Worm (Caenorhabditis elegans) whole organism, L1 larva: ENCODE data around the gene C28A5.1.
A peak's percentile ranks its signal among the peaks of the same experiment; 100 is the strongest.

Experiments
- C04F5.9 ChIP-seq: sonication (generic microtip); optimal IDR thresholded peaks from 2 replicates; lab custom pipeline; 2016; ENCODE audit warnings: missing genetic modification characterization, missing compliant biosample characterization
- C16A3.4 ChIP-seq: fragments of 150-350 bp; optimal IDR thresholded peaks from 2 replicates; lab custom pipeline; 2014; ENCODE audit warnings: missing biosample characterization, missing genetic modification characterization
- aha-1 ChIP-seq: fragments of 150-350 bp; optimal IDR thresholded peaks from 2 replicates; lab custom pipeline; 2014; ENCODE audit warnings: missing biosample characterization, missing genetic modification characterization
- alr-1 ChIP-seq: fragments of 200-800 bp; sonication (Bioruptor generic); optimal IDR thresholded peaks from 2 replicates; lab custom pipeline; 2018; ENCODE audit warnings: borderline replicate concordance, mild to moderate bottlenecking, missing genetic modification characterization, missing compliant biosample characterization
- blmp-1 ChIP-seq: fragments of 150-350 bp; optimal IDR thresholded peaks from 2 replicates; lab custom pipeline; 2014; ENCODE audit warnings: missing biosample characterization, missing genetic modification characterization
- ceh-8 ChIP-seq: fragments of 200-800 bp; sonication (Bioruptor generic); optimal IDR thresholded peaks from 2 replicates; lab custom pipeline; 2018; ENCODE audit warnings: mild to moderate bottlenecking, missing genetic modification characterization, moderate library complexity, missing compliant biosample characterization
- ceh-82 ChIP-seq, 3 experiments: fragments of 150-350 bp in 1 of 3; sonication (generic microtip) in 2 of 3; optimal IDR thresholded peaks; 2 replicates each; lab custom pipeline; 2014 to 2017; ENCODE audit warnings: missing biosample characterization in 3 of 3, missing genetic modification characterization in 3 of 3
- dpl-1 ChIP-seq, 3 experiments: fragments of 150-350 bp in 2 of 3; sonication (generic microtip) in 1 of 3; optimal IDR thresholded peaks; 2 replicates each; lab custom pipeline; 2014 to 2017; ENCODE audit warnings: missing biosample characterization in 3 of 3, missing genetic modification characterization in 3 of 3, missing genetic modification reagents in 3 of 3
- dsc-1 ChIP-seq: sonication (generic microtip); optimal IDR thresholded peaks from 2 replicates; lab custom pipeline; 2016; ENCODE audit warnings: mild to moderate bottlenecking, missing genetic modification characterization, missing compliant biosample characterization
- efl-3 ChIP-seq: fragments of 200-800 bp; sonication (Bioruptor generic); optimal IDR thresholded peaks from 2 replicates; lab custom pipeline; 2018; ENCODE audit warnings: mild to moderate bottlenecking, missing genetic modification characterization, missing compliant biosample characterization
- egl-13 ChIP-seq: sonication (generic microtip); optimal IDR thresholded peaks from 2 replicates; lab custom pipeline; 2016; ENCODE audit warnings: missing genotype, missing genetic modification reagents, missing genetic modification characterization, missing compliant biosample characterization
- fkh-10 ChIP-seq: sonication (generic microtip); optimal IDR thresholded peaks from 2 replicates; lab custom pipeline; 2017; ENCODE audit warnings: missing biosample characterization, missing genetic modification reagents, missing genetic modification characterization
- fkh-8 ChIP-seq: sonication (generic microtip); optimal IDR thresholded peaks from 2 replicates; lab custom pipeline; 2016; ENCODE audit warnings: mild to moderate bottlenecking, missing genetic modification characterization, missing compliant biosample characterization
- grh-1 ChIP-seq: fragments of 200-800 bp; sonication (Bioruptor generic); IDR thresholded peaks from 2 replicates; pipeline ENCODE4 v1.3.6; 2022; ENCODE audit warnings: missing genetic modification reagents, missing genetic modification characterization, missing compliant biosample characterization
- irx-1 ChIP-seq: sonication (generic microtip); optimal IDR thresholded peaks from 2 replicates; lab custom pipeline; 2016; ENCODE audit warnings: missing genetic modification characterization, missing compliant biosample characterization
- jun-1 ChIP-seq: fragments of 150-350 bp; optimal IDR thresholded peaks from 2 replicates; lab custom pipeline; 2014; ENCODE audit warnings: missing biosample characterization, missing genetic modification reagents, missing genetic modification characterization
- lin-13 ChIP-seq: fragments of 150-350 bp; optimal IDR thresholded peaks from 2 replicates; lab custom pipeline; 2014; ENCODE audit warnings: missing biosample characterization, missing genetic modification reagents, missing genetic modification characterization
- lin-14 ChIP-seq: fragments of 200-800 bp; sonication (Bioruptor generic); optimal IDR thresholded peaks from 2 replicates; lab custom pipeline; 2018; ENCODE audit warnings: mild to moderate bottlenecking, missing genetic modification characterization, moderate library complexity, missing compliant biosample characterization
- lir-3 ChIP-seq: sonication (generic microtip); optimal IDR thresholded peaks from 2 replicates; lab custom pipeline; 2016; ENCODE audit warnings: mild to moderate bottlenecking, missing genetic modification characterization, moderate library complexity, missing compliant biosample characterization; ENCODE audit not compliant: poor library complexity
- lsy-2 ChIP-seq, 2 experiments: fragments of 150-350 bp; optimal IDR thresholded peaks; 2 replicates each; lab custom pipeline; 2014; ENCODE audit warnings: missing biosample characterization in 2 of 2, missing genetic modification characterization in 2 of 2
- mab-9 ChIP-seq: fragments of 200-800 bp; sonication (Bioruptor generic); IDR thresholded peaks from 2 replicates; pipeline ENCODE4 v1.3.6; 2022; ENCODE audit warnings: missing genetic modification reagents, missing genetic modification characterization, missing compliant biosample characterization
- mef-2 ChIP-seq: fragments of 150-350 bp; optimal IDR thresholded peaks from 2 replicates; lab custom pipeline; 2014; ENCODE audit warnings: missing biosample characterization, missing genetic modification characterization
- mep-1 ChIP-seq: fragments of 150-350 bp; optimal IDR thresholded peaks from 2 replicates; lab custom pipeline; 2014; ENCODE audit warnings: missing biosample characterization, missing genetic modification characterization
- nhr-12 ChIP-seq: sonication (generic microtip); optimal IDR thresholded peaks from 2 replicates; lab custom pipeline; 2017; ENCODE audit warnings: missing biosample characterization, missing genetic modification characterization
- nhr-19 ChIP-seq: fragments of 200-800 bp; sonication (Bioruptor generic); conservative IDR thresholded peaks from 2 replicates; pipeline ENCODE4 v1.3.6; 2022; ENCODE audit warnings: missing genetic modification characterization, missing compliant biosample characterization
- nhr-20 ChIP-seq: sonication (generic microtip); optimal IDR thresholded peaks from 2 replicates; lab custom pipeline; 2016; ENCODE audit warnings: mild to moderate bottlenecking, missing genetic modification characterization, missing compliant biosample characterization
- nhr-237 ChIP-seq: fragments of 150-350 bp; optimal IDR thresholded peaks from 2 replicates; lab custom pipeline; 2014; ENCODE audit warnings: missing biosample characterization, missing genetic modification characterization
- nhr-47 ChIP-seq: sonication (generic microtip); optimal IDR thresholded peaks from 2 replicates; lab custom pipeline; 2016; ENCODE audit warnings: mild to moderate bottlenecking, missing genetic modification characterization, moderate library complexity, missing compliant biosample characterization
- nhr-71 ChIP-seq: sonication (generic microtip); optimal IDR thresholded peaks from 2 replicates; lab custom pipeline; 2016; ENCODE audit warnings: mild to moderate bottlenecking, missing genetic modification characterization, moderate library complexity, missing compliant biosample characterization
- nhr-76 ChIP-seq: sonication (generic microtip); optimal IDR thresholded peaks from 2 replicates; lab custom pipeline; 2017; ENCODE audit warnings: missing biosample characterization, missing genetic modification characterization
- nhr-84 ChIP-seq: sonication (generic microtip); optimal IDR thresholded peaks from 2 replicates; lab custom pipeline; 2017; ENCODE audit warnings: missing biosample characterization, missing genetic modification characterization
- nhr-85 ChIP-seq: sonication (generic microtip); peaks from one replicate; lab custom pipeline; 2016; ENCODE audit warnings: missing genetic modification characterization, inconsistent platforms, missing compliant biosample characterization
- pag-3 ChIP-seq: sonication (generic microtip); optimal IDR thresholded peaks from 2 replicates; lab custom pipeline; 2017; ENCODE audit warnings: missing genetic modification characterization, mild to moderate bottlenecking, missing compliant biosample characterization, antibody characterized with exemption, borderline replicate concordance; ENCODE audit not compliant: insufficient read depth
- snpc-4 ChIP-seq: fragments of 150-350 bp; optimal IDR thresholded peaks from 2 replicates; lab custom pipeline; 2014; ENCODE audit warnings: missing biosample characterization, missing genetic modification characterization
- snu-23 ChIP-seq: sonication (generic microtip); optimal IDR thresholded peaks from 2 replicates; lab custom pipeline; 2016; ENCODE audit warnings: missing genetic modification characterization, missing compliant biosample characterization
- sup-37 ChIP-seq: fragments of 200-800 bp; sonication (Bioruptor generic); optimal IDR thresholded peaks from 2 replicates; lab custom pipeline; 2018; ENCODE audit warnings: mild to moderate bottlenecking, missing genetic modification characterization, missing compliant biosample characterization
- swsn-7 ChIP-seq: sonication (generic microtip); optimal IDR thresholded peaks from 2 replicates; lab custom pipeline; 2016; ENCODE audit warnings: missing genetic modification characterization, missing compliant biosample characterization
- tbx-2 ChIP-seq: sonication (generic microtip); optimal IDR thresholded peaks from 2 replicates; lab custom pipeline; 2016; ENCODE audit warnings: missing genetic modification characterization, missing compliant biosample characterization
- tlp-1 ChIP-seq: fragments of 150-350 bp; optimal IDR thresholded peaks from 2 replicates; lab custom pipeline; 2014; ENCODE audit warnings: missing biosample characterization, missing genetic modification characterization
- unc-30 ChIP-seq: sonication (generic microtip); optimal IDR thresholded peaks from 2 replicates; lab custom pipeline; 2017; ENCODE audit warnings: missing biosample characterization, missing genetic modification characterization
- unc-86 ChIP-seq: sonication (generic microtip); optimal IDR thresholded peaks from 2 replicates; lab custom pipeline; 2016; ENCODE audit warnings: missing genetic modification characterization, missing compliant biosample characterization
- unc-98 ChIP-seq: fragments of 200-800 bp; sonication (Bioruptor generic); IDR thresholded peaks from 2 replicates; pipeline ENCODE4 v1.3.6; 2022; ENCODE audit warnings: missing genetic modification characterization, missing compliant biosample characterization
- vab-15 ChIP-seq: sonication (generic microtip); optimal IDR thresholded peaks from 2 replicates; lab custom pipeline; 2017; ENCODE audit warnings: missing genotype, mild to moderate bottlenecking, missing genetic modification characterization, missing compliant biosample characterization
- xbp-1 ChIP-seq: sonication (generic microtip); optimal IDR thresholded peaks from 2 replicates; lab custom pipeline; 2016; ENCODE audit warnings: missing genetic modification characterization, missing compliant biosample characterization
- ztf-4 ChIP-seq: fragments of 150-350 bp; optimal IDR thresholded peaks from 2 replicates; lab custom pipeline; 2014; ENCODE audit warnings: missing biosample characterization, missing genetic modification characterization

Gene C28A5.1

ce11 chrIII:4468390-4468789 is 34.2 kb upstream of the C28A5.1 start:
- TF ChIP-seq snu-23 (GFP tag; lab: Kevin White, UChicago) (no peak), lin-13 (GFP tag; lab: Kevin White, UChicago) (no peak), irx-1 (tag; lab: Kevin White, UChicago) (no peak), pag-3 (no peak), dpl-1 (GFP tag; optimal IDR thresholded peaks at IDR 0.05; lab: Kevin White, UChicago) (no peak), snpc-4 (tag; lab: Kevin White, UChicago) (no peak), nhr-76 (tag; lab: Kevin White, UChicago) (no peak), nhr-84 (tag; lab: Kevin White, UChicago) (no peak), unc-30 (no peak), lir-3 (tag; lab: Kevin White, UChicago) (no peak), nhr-237 (tag; lab: Kevin White, UChicago) (no peak), ztf-4 (tag; lab: Kevin White, UChicago) (no peak), tbx-2 (tag; lab: Kevin White, UChicago) (no peak), nhr-47 (tag; lab: Kevin White, UChicago) (no peak), C04F5.9 (tag; lab: Kevin White, UChicago) (no peak), jun-1 (no peak), aha-1 (tag; lab: Kevin White, UChicago) (no peak)

ce11 chrIII:4467277-4467676 is 33.1 kb upstream of the C28A5.1 start, which contains the start of gene ndg-4:
Gene ndg-4 (minus strand): TSS chrIII:4467377.
- peak; percentile 17 for TF ChIP-seq blmp-1 (tag; lab: Kevin White, UChicago)
- no peak for TF ChIP-seq ceh-8 (GFP tag; lab: Kevin White, UChicago)
- TF ChIP-seq lsy-2 (tag; optimal IDR thresholded peaks at IDR 0.05; lab: Kevin White, UChicago): no peak
- no peak for TF ChIP-seq nhr-71 (tag; lab: Kevin White, UChicago)
- TF ChIP-seq sup-37 (GFP tag; lab: Kevin White, UChicago): no peak

- no peak for TF ChIP-seq nhr-19
Observed at ce11 chrIII:4461337-4461736, 27.2 kb upstream of the C28A5.1 start.

- TF ChIP-seq vab-15 (tag; lab: Kevin White, UChicago): no peak
- no peak for TF ChIP-seq grh-1 (GFP tag; lab: Robert Waterston, UW)
- peak; percentile 63 for TF ChIP-seq lin-14 (GFP tag; lab: Kevin White, UChicago)
- no peak for TF ChIP-seq dsc-1 (tag; lab: Kevin White, UChicago)
- peak; percentile 58 for TF ChIP-seq fkh-8
- TF ChIP-seq lsy-2 (tag; optimal IDR thresholded peaks at IDR 0.05; lab: Kevin White, UChicago): peak in 1 of 2 experiments; percentile 5
- TF ChIP-seq ceh-82 (tag; optimal IDR thresholded peaks at IDR 0.05; lab: Kevin White, UChicago): peak in 1 of 3 experiments; percentile 3
- TF ChIP-seq tlp-1 (tag; lab: Kevin White, UChicago): no peak
- TF ChIP-seq nhr-12 (tag; lab: Kevin White, UChicago): no peak
- TF ChIP-seq fkh-10 (GFP tag; lab: Kevin White, UChicago): no peak
- peak; percentile 0 for TF ChIP-seq egl-13
- TF ChIP-seq unc-30: no peak
- TF ChIP-seq mef-2 (tag; lab: Kevin White, UChicago): no peak
- no peak for TF ChIP-seq C16A3.4 (tag; lab: Kevin White, UChicago)
Observed at ce11 chrIII:4460242-4460641, 26.1 kb upstream of the C28A5.1 start.

ce11 chrIII:4456579-4456978 is 22.4 kb upstream of the C28A5.1 start:
- TF ChIP-seq lin-14 (GFP tag; lab: Kevin White, UChicago): peak; percentile 72
- peak; percentile 44 for TF ChIP-seq fkh-8
- TF ChIP-seq efl-3: no peak
- TF ChIP-seq lsy-2 (tag; optimal IDR thresholded peaks at IDR 0.05; lab: Kevin White, UChicago): peak; percentile 63 to 85
- TF ChIP-seq nhr-20 (tag; lab: Kevin White, UChicago): peak; percentile 6
- no peak for TF ChIP-seq irx-1 (tag; lab: Kevin White, UChicago)
- TF ChIP-seq nhr-71 (tag; lab: Kevin White, UChicago): peak; percentile 64
- TF ChIP-seq mep-1 (tag; lab: Kevin White, UChicago): peak; percentile 53
- TF ChIP-seq nhr-85: peak; percentile 96
- peak; percentile 40 for TF ChIP-seq xbp-1 (tag; lab: Kevin White, UChicago)
- peak; percentile 1 for TF ChIP-seq tbx-2 (tag; lab: Kevin White, UChicago)
- peak; percentile 2 for TF ChIP-seq blmp-1 (tag; lab: Kevin White, UChicago)
- TF ChIP-seq grh-1 (GFP tag; lab: Robert Waterston, UW): peak; percentile 81
- TF ChIP-seq unc-98 (GFP tag; lab: Robert Waterston, UW): no peak
- TF ChIP-seq nhr-19: peak; percentile 23; the same call in 1 of the 2 replicates
- TF ChIP-seq mab-9: no peak
- no peak for TF ChIP-seq alr-1
- TF ChIP-seq unc-86 (tag; lab: Kevin White, UChicago): peak; percentile 23
- peak; percentile 28 for TF ChIP-seq snu-23 (GFP tag; lab: Kevin White, UChicago)
- TF ChIP-seq swsn-7 (tag; lab: Kevin White, UChicago): peak; percentile 57
